Fruit fly (Drosophila melanogaster) whole organism, embryonic: Measurements from ENCODE around the gene CG3513.

ENCODE experiments used
- Awh ChIP-seq: fragments of 200-800 bp; sonication (Bioruptor generic); IDR thresholded peaks from 2 replicates; pipeline ENCODE4, ENCODE4 v1.3.6; 2022; ENCODE audit warnings: missing biosample characterization, missing genetic modification characterization
- BtbVII ChIP-seq: fragments of 200-800 bp; sonication (Bioruptor generic); optimal IDR thresholded peaks from 3 replicates; lab custom pipeline; 2017; ENCODE audit warnings: missing biosample characterization, mild to moderate bottlenecking, missing genetic modification characterization
- CG10321 ChIP-seq: fragments of 200-800 bp; sonication (Bioruptor generic); IDR thresholded peaks from 2 replicates; pipeline ENCODE4 v1.3.6; 2022; ENCODE audit warnings: missing biosample characterization, missing genetic modification characterization
- CG10979 ChIP-seq: fragments of 200-800 bp; sonication (Bioruptor generic); optimal IDR thresholded peaks from 2 replicates; lab custom pipeline; 2018; ENCODE audit warnings: missing biosample characterization, mild to moderate bottlenecking, missing genetic modification characterization, moderate library complexity
- CG12219 ChIP-seq: fragments of 200-800 bp; sonication (Bioruptor generic); optimal IDR thresholded peaks from 3 replicates; lab custom pipeline; 2018; ENCODE audit warnings: missing biosample characterization, mild to moderate bottlenecking, missing genetic modification characterization
- CG1529 ChIP-seq: fragments of 200-800 bp; sonication (Bioruptor generic); optimal IDR thresholded peaks from 3 replicates; lab custom pipeline; 2018; ENCODE audit warnings: missing biosample characterization, missing genetic modification characterization
- CG1603 ChIP-seq: fragments of 200-800 bp; sonication (Bioruptor generic); optimal IDR thresholded peaks from 2 replicates; lab custom pipeline; 2019; ENCODE audit warnings: missing biosample characterization, mild to moderate bottlenecking, missing genetic modification characterization, moderate library complexity
- CG16863 ChIP-seq: fragments of 200-800 bp; sonication (Bioruptor generic); optimal IDR thresholded peaks from 3 replicates; lab custom pipeline; 2016; ENCODE audit warnings: missing biosample characterization, missing genetic modification characterization
- CG17328 ChIP-seq: fragments of 200-800 bp; sonication (Bioruptor generic); IDR thresholded peaks from 2 replicates; pipeline ENCODE4 v1.3.6; 2022; ENCODE audit warnings: missing biosample characterization, missing genetic modification characterization
- CG1832 ChIP-seq: fragments of 200-800 bp; sonication (Bioruptor generic); optimal IDR thresholded peaks from 2 replicates; lab custom pipeline; 2017; ENCODE audit warnings: missing biosample characterization, mild to moderate bottlenecking, missing genetic modification characterization, inconsistent platforms
- CG2712 ChIP-seq: fragments of 200-800 bp; optimal IDR thresholded peaks from 3 replicates; lab custom pipeline; 2019; ENCODE audit warnings: missing biosample characterization, mild to moderate bottlenecking, missing genetic modification characterization, moderate library complexity
- CG30403 ChIP-seq: fragments of 200-800 bp; sonication (Bioruptor generic); optimal IDR thresholded peaks from 3 replicates; lab custom pipeline; 2016; ENCODE audit warnings: missing biosample characterization, missing genetic modification characterization
- CG30431 ChIP-seq: fragments of 200-800 bp; sonication (Bioruptor generic); optimal IDR thresholded peaks from 2 replicates; lab custom pipeline; 2017; ENCODE audit warnings: missing biosample characterization, missing genetic modification characterization
- CG3838 ChIP-seq: fragments of 200-800 bp; sonication (Bioruptor generic); optimal IDR thresholded peaks from 3 replicates; lab custom pipeline; 2016; ENCODE audit warnings: missing biosample characterization, missing genetic modification characterization
- CG4730 ChIP-seq: fragments of 200-800 bp; sonication (Bioruptor generic); IDR thresholded peaks from 2 replicates; pipeline ENCODE4 v1.3.6; 2022; ENCODE audit warnings: missing biosample characterization, missing genetic modification characterization
- CG8924 ChIP-seq: fragments of 200-800 bp; optimal IDR thresholded peaks from 3 replicates; lab custom pipeline; 2019; ENCODE audit warnings: missing biosample characterization, mild to moderate bottlenecking, missing genetic modification characterization, moderate library complexity
- Dad ChIP-seq: fragments of 200-800 bp; sonication (Bioruptor generic); optimal IDR thresholded peaks from 3 replicates; lab custom pipeline; 2016; ENCODE audit warnings: missing biosample characterization, missing genetic modification characterization
- Deaf1 ChIP-seq: fragments of 200-800 bp; optimal IDR thresholded peaks from 3 replicates; lab custom pipeline; 2019; ENCODE audit warnings: missing biosample characterization, mild to moderate bottlenecking, missing genetic modification characterization, moderate library complexity
- ERR ChIP-seq: fragments of 200-800 bp; sonication (Bioruptor generic); optimal IDR thresholded peaks from 2 replicates; lab custom pipeline; 2016; ENCODE audit warnings: missing biosample characterization, missing genetic modification characterization
- GATAe ChIP-seq: fragments of 200-800 bp; sonication (Bioruptor generic); conservative IDR thresholded peaks from 2 replicates; pipeline ENCODE4 v1.3.6; 2022; ENCODE audit warnings: missing biosample characterization, missing genetic modification characterization
- MBD-R2 ChIP-seq: fragments of 200-800 bp; sonication (Bioruptor generic); IDR thresholded peaks from 2 replicates; pipeline ENCODE4 v1.3.6; 2022; ENCODE audit warnings: missing biosample characterization, missing genetic modification characterization
- Mrtf ChIP-seq: fragments of 200-800 bp; sonication (Bioruptor generic); IDR thresholded peaks from 3 replicates; pipeline ENCODE4 v1.3.6; 2022; ENCODE audit warnings: missing biosample characterization, missing genetic modification characterization
- NK7.1 ChIP-seq: fragments of 200-800 bp; sonication (Bioruptor generic); optimal IDR thresholded peaks from 3 replicates; lab custom pipeline; 2016; ENCODE audit warnings: missing biosample characterization, missing genetic modification characterization
- Nf-YB ChIP-seq: fragments of 200-800 bp; sonication (Bioruptor generic); optimal IDR thresholded peaks from 3 replicates; lab custom pipeline; 2019; ENCODE audit warnings: missing biosample characterization, mild to moderate bottlenecking, missing genetic modification characterization, moderate library complexity
- Nf-YC ChIP-seq: fragments of 200-800 bp; optimal IDR thresholded peaks from 3 replicates; lab custom pipeline; 2019; ENCODE audit warnings: missing biosample characterization, mild to moderate bottlenecking, missing genetic modification characterization, moderate library complexity
- Oli ChIP-seq: fragments of 200-800 bp; sonication (Bioruptor generic); optimal IDR thresholded peaks from 2 replicates; lab custom pipeline; 2018; ENCODE audit warnings: missing biosample characterization, mild to moderate bottlenecking, missing genetic modification characterization, moderate library complexity
- Trl ChIP-seq, 3 experiments: fragments of >200 bp in 2 of 3; fragments of 200-800 bp in 1 of 3; sonication (Bioruptor generic) in 1 of 3; optimal IDR thresholded peaks; 2 replicates in 1 of 3; 3 replicates in 2 of 3; lab custom pipeline; 2016 to 2017; ENCODE audit warnings: missing biosample characterization in 1 of 3, missing genetic modification characterization in 1 of 3
- Xrp1 ChIP-seq: fragments of 200-800 bp; sonication (Bioruptor generic); IDR thresholded peaks from 2 replicates; pipeline ENCODE4 v1.3.6; 2022; ENCODE audit warnings: missing biosample characterization, missing genetic modification characterization
- al ChIP-seq: fragments of 200-800 bp; sonication (Bioruptor generic); IDR thresholded peaks from 2 replicates; pipeline ENCODE4 v1.3.6; 2022; ENCODE audit warnings: missing biosample characterization, missing genetic modification characterization
- ato ChIP-seq: fragments of 200-800 bp; sonication (Bioruptor generic); IDR thresholded peaks from 2 replicates; pipeline ENCODE4 v1.3.6; 2022; ENCODE audit warnings: missing biosample characterization, missing genetic modification characterization; ENCODE audit not compliant: partially characterized antibody
- chn ChIP-seq: fragments of 200-800 bp; sonication (Bioruptor generic); optimal IDR thresholded peaks from 2 replicates; lab custom pipeline; 2016; ENCODE audit warnings: missing biosample characterization, missing genetic modification characterization
- crol ChIP-seq: fragments of 200-800 bp; sonication (Bioruptor generic); IDR thresholded peaks from 2 replicates; pipeline ENCODE4 v1.3.6; 2022; ENCODE audit warnings: missing biosample characterization, missing genetic modification characterization
- crp ChIP-seq, 2 experiments: fragments of 200-800 bp; sonication (Bioruptor generic); optimal IDR thresholded peaks; 2 replicates in 1 of 2; 3 replicates in 1 of 2; lab custom pipeline; 2017; ENCODE audit warnings: missing biosample characterization in 2 of 2, missing genetic modification characterization in 2 of 2, mild to moderate bottlenecking in 1 of 2, moderate library complexity in 1 of 2
- ewg ChIP-seq: fragments of 200-800 bp; sonication (Bioruptor generic); optimal IDR thresholded peaks from 3 replicates; lab custom pipeline; 2017; ENCODE audit warnings: mild to moderate bottlenecking, missing biosample characterization, missing genetic modification reagents, missing genetic modification characterization
- ftz-f1 ChIP-seq: fragments of 200-800 bp; sonication (Bioruptor generic); optimal IDR thresholded peaks from 2 replicates; lab custom pipeline; 2016; ENCODE audit warnings: missing biosample characterization, missing genetic modification characterization
- fu2 ChIP-seq: fragments of 200-800 bp; sonication (Bioruptor generic); optimal IDR thresholded peaks from 2 replicates; lab custom pipeline; 2016; ENCODE audit warnings: missing biosample characterization, missing genetic modification characterization
- gro ChIP-seq: fragments of 200-800 bp; sonication (Bioruptor generic); optimal IDR thresholded peaks from 2 replicates; lab custom pipeline; 2016; ENCODE audit warnings: missing biosample characterization, missing genetic modification characterization
- kah ChIP-seq: fragments of 200-800 bp; sonication (Bioruptor generic); optimal IDR thresholded peaks from 2 replicates; lab custom pipeline; 2018; ENCODE audit warnings: missing biosample characterization, mild to moderate bottlenecking, missing genetic modification characterization
- kay ChIP-seq: fragments of 200-800 bp; sonication (Bioruptor generic); optimal IDR thresholded peaks from 2 replicates; lab custom pipeline; 2016; ENCODE audit warnings: missing biosample characterization, missing genetic modification characterization
- knrl ChIP-seq: fragments of 200-800 bp; sonication (Bioruptor generic); IDR thresholded peaks from 3 replicates; pipeline ENCODE4 v1.3.6; 2022; ENCODE audit warnings: missing biosample characterization, missing genetic modification characterization; ENCODE audit not compliant: partially characterized antibody
- mirr ChIP-seq: fragments of 200-800 bp; sonication (Bioruptor generic); optimal IDR thresholded peaks from 3 replicates; lab custom pipeline; 2018; ENCODE audit warnings: missing biosample characterization, mild to moderate bottlenecking, missing genetic modification characterization
- pros ChIP-seq: fragments of 200-800 bp; sonication (Bioruptor generic); optimal IDR thresholded peaks from 3 replicates; lab custom pipeline; 2019; ENCODE audit warnings: missing biosample characterization, mild to moderate bottlenecking, missing genetic modification characterization, moderate library complexity
- pum ChIP-seq: fragments of 200-800 bp; sonication (Bioruptor generic); optimal IDR thresholded peaks from 2 replicates; lab custom pipeline; 2016; ENCODE audit warnings: missing biosample characterization, missing genetic modification characterization
- seq ChIP-seq: fragments of 200-800 bp; sonication (Bioruptor generic); IDR thresholded peaks from 2 replicates; pipeline ENCODE4 v1.3.6; 2022; ENCODE audit warnings: missing biosample characterization, missing genetic modification characterization
- tap ChIP-seq: fragments of 200-800 bp; optimal IDR thresholded peaks from 3 replicates; lab custom pipeline; 2019; ENCODE audit warnings: missing biosample characterization, mild to moderate bottlenecking, missing genetic modification characterization, moderate library complexity
- trem ChIP-seq: fragments of 200-800 bp; optimal IDR thresholded peaks from 3 replicates; lab custom pipeline; 2019; ENCODE audit warnings: missing biosample characterization, mild to moderate bottlenecking, missing genetic modification characterization, moderate library complexity
- trh ChIP-seq: fragments of 200-800 bp; sonication (Bioruptor generic); optimal IDR thresholded peaks from 2 replicates; lab custom pipeline; 2016; ENCODE audit warnings: missing biosample characterization, missing genetic modification characterization
- vvl ChIP-seq: fragments of 200-800 bp; sonication (Bioruptor generic); IDR thresholded peaks from 2 replicates; pipeline ENCODE4 v1.3.6; 2022; ENCODE audit warnings: missing biosample characterization, missing genetic modification characterization
- zf30C ChIP-seq: fragments of 200-800 bp; sonication (Bioruptor generic); optimal IDR thresholded peaks from 3 replicates; lab custom pipeline; 2018; ENCODE audit warnings: missing biosample characterization, mild to moderate bottlenecking, missing genetic modification characterization

The CG3513 gene

dm6 chr2L:3682489-3682888 lies 10.5 kb downstream of the CG3513 start:
- TF ChIP-seq mirr (GFP tag; lab: Kevin White, UChicago) (no peak), Nf-YC (tag; lab: Kevin White, UChicago) (peak; percentile 93), trem (no peak), gro (GFP tag; lab: Kevin White, UChicago) (no peak), Trl (optimal IDR thresholded peaks at IDR 0.05; lab: Kevin White, UChicago) (peak in 1 of 2 experiments; percentile 5), Trl (GFP tag; optimal IDR thresholded peaks at IDR 0.05; lab: Kevin White, UChicago) (no peak), MBD-R2 (GFP tag; lab: Robert Waterston, UW) (no peak), Nf-YB (GFP tag; lab: Kevin White, UChicago) (peak; percentile 87), CG17328 (GFP tag; lab: Robert Waterston, UW) (no peak), CG30431 (GFP tag; lab: Kevin White, UChicago) (no peak), vvl (peak; percentile 29; the same call in 1 of the 2 replicates), ewg (GFP tag; lab: Kevin White, UChicago) (peak; percentile 31), CG1529 (GFP tag; lab: Kevin White, UChicago) (no peak), al (GFP tag; lab: Robert Waterston, UW) (no peak), trh (GFP tag; lab: Kevin White, UChicago) (no peak), CG30403 (GFP tag; lab: Kevin White, UChicago) (no peak), CG3838 (GFP tag; lab: Kevin White, UChicago) (no peak), seq (peak; percentile 74; the same call in 1 of the 2 replicates), fu2 (GFP tag; lab: Kevin White, UChicago) (no peak), CG10321 (GFP tag; lab: Robert Waterston, UW) (peak; percentile 81), ftz-f1 (GFP tag; lab: Kevin White, UChicago) (no peak), CG1832 (GFP tag; lab: Kevin White, UChicago) (peak; percentile 45), Xrp1 (GFP tag; lab: Robert Waterston, UW) (no peak), NK7.1 (GFP tag; lab: Kevin White, UChicago) (no peak), Deaf1 (tag; lab: Kevin White, UChicago) (peak; percentile 34)

dm6 chr2L:3681338-3681737 lies 11.6 kb downstream of the CG3513 start:
- TF ChIP-seq Dad (no peak), ERR (GFP tag; lab: Kevin White, UChicago) (no peak), crol (peak; percentile 31; the same call in 1 of the 2 replicates), BtbVII (GFP tag; lab: Kevin White, UChicago) (no peak), pum (GFP tag; lab: Kevin White, UChicago) (no peak), Mrtf (GFP tag; lab: Robert Waterston, UW) (0 out of 3 replicates have a peak, but pooled peaks have one; percentile 11), tap (tag; lab: Kevin White, UChicago) (peak; percentile 50), pros (GFP tag; lab: Kevin White, UChicago) (peak; percentile 57), kay (GFP tag; lab: Kevin White, UChicago) (no peak)

dm6 chr2L:3675770-3676169 lies 17.2 kb downstream of the CG3513 start:
- TF ChIP-seq zf30C (peak; percentile 14), GATAe (no peak), pum (GFP tag; lab: Kevin White, UChicago) (peak; percentile 19), CG8924 (tag; lab: Kevin White, UChicago) (peak; percentile 5), CG10979 (tag; lab: Kevin White, UChicago) (peak; percentile 61), CG12219 (GFP tag; lab: Kevin White, UChicago) (peak; percentile 26), CG16863 (peak; percentile 12), CG30403 (GFP tag; lab: Kevin White, UChicago) (peak; percentile 10), knrl (GFP tag; lab: Robert Waterston, UW) (no peak), chn (peak; percentile 12), crp (GFP tag; optimal IDR thresholded peaks at IDR 0.05; lab: Kevin White, UChicago) (no peak), Awh (GFP tag; lab: Robert Waterston, UW) (0 out of 2 replicates have a peak, but pooled peaks have one; percentile 28), CG2712 (tag; lab: Kevin White, UChicago) (peak; percentile 67), kah (GFP tag; lab: Kevin White, UChicago) (no peak), ato (GFP tag; lab: Robert Waterston, UW) (no peak), CG4730 (GFP tag; lab: Robert Waterston, UW) (no peak), CG1603 (peak; percentile 57), Oli (tag; lab: Kevin White, UChicago) (peak; percentile 49)
